Fruit fly (Drosophila melanogaster) whole organism, embryonic: ENCODE measurements around the gene Bgb.

Experiments
- Adf1 ChIP-seq: fragments of 200-800 bp; sonication (Bioruptor generic); IDR thresholded peaks from 2 replicates; pipeline ENCODE4 v1.3.6; 2022; ENCODE audit warnings: missing biosample characterization, missing genetic modification characterization
- CG12071 ChIP-seq: fragments of 200-800 bp; sonication (Bioruptor generic); optimal IDR thresholded peaks from 3 replicates; lab custom pipeline; 2018; ENCODE audit warnings: missing biosample characterization, mild to moderate bottlenecking, missing genetic modification characterization
- CG13287 ChIP-seq: fragments of 200-800 bp; sonication (Bioruptor generic); IDR thresholded peaks from 2 replicates; pipeline ENCODE4 v1.3.6; 2022; ENCODE audit warnings: missing biosample characterization, missing genetic modification characterization; ENCODE audit not compliant: partially characterized antibody
- CG13296 ChIP-seq: fragments of 200-800 bp; sonication (Bioruptor generic); optimal IDR thresholded peaks from 3 replicates; lab custom pipeline; 2018; ENCODE audit warnings: missing biosample characterization, mild to moderate bottlenecking, missing genetic modification characterization
- CG1603 ChIP-seq: fragments of 200-800 bp; sonication (Bioruptor generic); optimal IDR thresholded peaks from 2 replicates; lab custom pipeline; 2019; ENCODE audit warnings: missing biosample characterization, mild to moderate bottlenecking, missing genetic modification characterization, moderate library complexity
- CG18262 ChIP-seq: fragments of 200-800 bp; optimal IDR thresholded peaks from 3 replicates; lab custom pipeline; 2019; ENCODE audit warnings: missing biosample characterization, mild to moderate bottlenecking, missing genetic modification characterization, moderate library complexity
- CG2116 ChIP-seq: fragments of 200-800 bp; sonication (Bioruptor generic); optimal IDR thresholded peaks from 3 replicates; lab custom pipeline; 2018; ENCODE audit warnings: missing biosample characterization, mild to moderate bottlenecking, missing genetic modification characterization
- CG2678 ChIP-seq: fragments of 200-800 bp; sonication (Bioruptor generic); optimal IDR thresholded peaks from 3 replicates; lab custom pipeline; 2019; ENCODE audit warnings: missing biosample characterization, mild to moderate bottlenecking, missing genetic modification characterization, moderate library complexity
- CG4282 ChIP-seq: fragments of 200-800 bp; sonication (Bioruptor generic); optimal IDR thresholded peaks from 2 replicates; lab custom pipeline; 2016; ENCODE audit warnings: missing biosample characterization, missing genetic modification characterization
- CG43689 ChIP-seq: fragments of 200-800 bp; sonication (Bioruptor generic); IDR thresholded peaks from 2 replicates; pipeline ENCODE4 v1.3.6; 2022; ENCODE audit warnings: missing biosample characterization, missing genetic modification characterization
- CG4617 ChIP-seq: fragments of 200-800 bp; sonication (Bioruptor generic); optimal IDR thresholded peaks from 3 replicates; lab custom pipeline; 2016; ENCODE audit warnings: missing biosample characterization, missing genetic modification characterization, borderline replicate concordance
- CG5953 ChIP-seq: fragments of 200-800 bp; sonication (Bioruptor generic); IDR thresholded peaks from 2 replicates; pipeline ENCODE4 v1.3.6; 2022; ENCODE audit warnings: missing biosample characterization, missing genetic modification characterization
- CG6254 ChIP-seq: fragments of 200-800 bp; sonication (Bioruptor generic); optimal IDR thresholded peaks from 3 replicates; lab custom pipeline; 2017; ENCODE audit warnings: mild to moderate bottlenecking, missing biosample characterization, missing genetic modification reagents, missing genetic modification characterization
- CG7556 ChIP-seq: fragments of 200-800 bp; sonication (Bioruptor generic); optimal IDR thresholded peaks from 2 replicates; lab custom pipeline; 2017; ENCODE audit warnings: missing biosample characterization, mild to moderate bottlenecking, missing genetic modification characterization
- CG7963 ChIP-seq: fragments of 200-800 bp; sonication (Bioruptor generic); IDR thresholded peaks from 3 replicates; pipeline ENCODE4 v1.3.6; 2022; ENCODE audit warnings: missing biosample characterization, missing genetic modification characterization; ENCODE audit not compliant: partially characterized antibody
- CG8359 ChIP-seq: fragments of 200-800 bp; sonication (Bioruptor generic); optimal IDR thresholded peaks from 2 replicates; lab custom pipeline; 2017; ENCODE audit warnings: missing biosample characterization, mild to moderate bottlenecking, missing genetic modification characterization, borderline replicate concordance
- CG8924 ChIP-seq: fragments of 200-800 bp; optimal IDR thresholded peaks from 3 replicates; lab custom pipeline; 2019; ENCODE audit warnings: missing biosample characterization, mild to moderate bottlenecking, missing genetic modification characterization, moderate library complexity
- CkIIα-i1 ChIP-seq: fragments of 200-800 bp; sonication (Bioruptor generic); IDR thresholded peaks from 2 replicates; pipeline ENCODE4 v1.3.6; 2022; ENCODE audit warnings: missing biosample characterization, missing genetic modification characterization
- Deaf1 ChIP-seq: fragments of 200-800 bp; optimal IDR thresholded peaks from 3 replicates; lab custom pipeline; 2019; ENCODE audit warnings: missing biosample characterization, mild to moderate bottlenecking, missing genetic modification characterization, moderate library complexity
- Dref ChIP-seq: fragments of 200-800 bp; sonication (Bioruptor generic); IDR thresholded peaks from 2 replicates; pipeline ENCODE4 v1.3.6; 2022; ENCODE audit warnings: missing biosample characterization, missing genetic modification characterization
- GATAe ChIP-seq: fragments of 200-800 bp; sonication (Bioruptor generic); conservative IDR thresholded peaks from 2 replicates; pipeline ENCODE4 v1.3.6; 2022; ENCODE audit warnings: missing biosample characterization, missing genetic modification characterization
- Gsc ChIP-seq: fragments of 200-800 bp; sonication (Bioruptor generic); IDR thresholded peaks from 2 replicates; pipeline ENCODE4 v1.3.6; 2022; ENCODE audit warnings: missing biosample characterization, missing genetic modification characterization
- H2.0 ChIP-seq: fragments of 200-800 bp; sonication (Bioruptor generic); IDR thresholded peaks from 2 replicates; pipeline ENCODE4 v1.3.6; 2022; ENCODE audit warnings: missing biosample characterization, missing genetic modification characterization
- Lhr ChIP-seq: fragments of 200-800 bp; sonication (Bioruptor generic); optimal IDR thresholded peaks from 3 replicates; lab custom pipeline; 2017; ENCODE audit warnings: mild to moderate bottlenecking, missing biosample characterization, missing genetic modification reagents, missing genetic modification characterization
- Sry-β ChIP-seq: fragments of 200-800 bp; sonication (Bioruptor generic); optimal IDR thresholded peaks from 2 replicates; lab custom pipeline; 2018; ENCODE audit warnings: missing biosample characterization, mild to moderate bottlenecking, missing genetic modification characterization, moderate library complexity
- bowl ChIP-seq: fragments of 200-800 bp; sonication (Bioruptor generic); IDR thresholded peaks from 2 replicates; pipeline ENCODE4 v1.3.6; 2022; ENCODE audit warnings: missing biosample characterization, missing genetic modification characterization
- btn ChIP-seq: fragments of 200-800 bp; sonication (Bioruptor generic); optimal IDR thresholded peaks from 2 replicates; lab custom pipeline; 2016; ENCODE audit warnings: missing biosample characterization, missing genetic modification characterization
- cas ChIP-seq: fragments of 200-800 bp; sonication (Bioruptor generic); IDR thresholded peaks from 2 replicates; pipeline ENCODE4 v1.3.6; 2022; ENCODE audit warnings: missing biosample characterization, missing genetic modification characterization
- chinmo ChIP-seq: fragments of 200-800 bp; sonication (Bioruptor generic); IDR thresholded peaks from 4 replicates; pipeline ENCODE4 v1.3.6; 2022; ENCODE audit warnings: missing biosample characterization, missing genetic modification characterization; ENCODE audit not compliant: partially characterized antibody
- crp ChIP-seq, 2 experiments: fragments of 200-800 bp; sonication (Bioruptor generic); optimal IDR thresholded peaks; 2 replicates in 1 of 2; 3 replicates in 1 of 2; lab custom pipeline; 2017; ENCODE audit warnings: missing biosample characterization in 2 of 2, missing genetic modification characterization in 2 of 2, mild to moderate bottlenecking in 1 of 2, moderate library complexity in 1 of 2
- fd102C ChIP-seq: fragments of 200-800 bp; sonication (Bioruptor generic); optimal IDR thresholded peaks from 2 replicates; lab custom pipeline; 2018; ENCODE audit warnings: missing biosample characterization, mild to moderate bottlenecking, missing genetic modification characterization, moderate library complexity
- fd96Cb ChIP-seq: fragments of 200-800 bp; sonication (Bioruptor generic); optimal IDR thresholded peaks from 2 replicates; lab custom pipeline; 2018; ENCODE audit warnings: missing biosample characterization, mild to moderate bottlenecking, missing genetic modification characterization, moderate library complexity
- gce ChIP-seq: fragments of 200-800 bp; sonication (Bioruptor generic); IDR thresholded peaks from 3 replicates; pipeline ENCODE4 v1.3.6; 2022; ENCODE audit warnings: missing biosample characterization, missing genetic modification characterization
- gfzf ChIP-seq: fragments of 200-800 bp; sonication (Bioruptor generic); optimal IDR thresholded peaks from 2 replicates; lab custom pipeline; 2016; ENCODE audit warnings: missing biosample characterization, mild to moderate bottlenecking, missing genetic modification characterization, moderate library complexity
- grau ChIP-seq: fragments of 200-800 bp; optimal IDR thresholded peaks from 3 replicates; lab custom pipeline; 2019; ENCODE audit warnings: missing biosample characterization, mild to moderate bottlenecking, missing genetic modification characterization, moderate library complexity
- hbn ChIP-seq: fragments of 200-800 bp; sonication (Bioruptor generic); IDR thresholded peaks from 2 replicates; pipeline ENCODE4 v1.3.6; 2022; ENCODE audit warnings: missing biosample characterization, missing genetic modification characterization; ENCODE audit not compliant: partially characterized antibody
- kah ChIP-seq: fragments of 200-800 bp; sonication (Bioruptor generic); optimal IDR thresholded peaks from 2 replicates; lab custom pipeline; 2018; ENCODE audit warnings: missing biosample characterization, mild to moderate bottlenecking, missing genetic modification characterization
- lilli ChIP-seq: fragments of 200-800 bp; sonication (Bioruptor generic); optimal IDR thresholded peaks from 3 replicates; lab custom pipeline; 2016; ENCODE audit warnings: missing biosample characterization, missing genetic modification characterization
- nau ChIP-seq: fragments of 200-800 bp; sonication (Bioruptor generic); optimal IDR thresholded peaks from 3 replicates; lab custom pipeline; 2017; ENCODE audit warnings: missing biosample characterization, mild to moderate bottlenecking, missing genetic modification characterization, missing genetic modification reagents
- nom ChIP-seq: fragments of 200-800 bp; sonication (Bioruptor generic); optimal IDR thresholded peaks from 2 replicates; lab custom pipeline; 2017; ENCODE audit warnings: missing biosample characterization, missing genetic modification characterization, mild to moderate bottlenecking, moderate library complexity, missing genetic modification reagents
- pb ChIP-seq: fragments of 200-800 bp; sonication (Bioruptor generic); optimal IDR thresholded peaks from 3 replicates; lab custom pipeline; 2016; ENCODE audit warnings: missing biosample characterization, missing genetic modification characterization
- psq ChIP-seq: fragments of 200-800 bp; sonication (Bioruptor generic); optimal IDR thresholded peaks from 2 replicates; lab custom pipeline; 2017; ENCODE audit warnings: missing biosample characterization, missing genetic modification characterization
- slp2 ChIP-seq: fragments of 200-800 bp; sonication (Bioruptor generic); optimal IDR thresholded peaks from 2 replicates; lab custom pipeline; 2016; ENCODE audit warnings: missing biosample characterization, missing genetic modification characterization
- ttk ChIP-seq: fragments of 200-800 bp; sonication (Bioruptor generic); IDR thresholded peaks from 2 replicates; pipeline ENCODE4 v2.1.2; 2022; ENCODE audit warnings: missing biosample characterization, missing genetic modification characterization
- tup ChIP-seq: fragments of 200-800 bp; sonication (Bioruptor generic); optimal IDR thresholded peaks from 2 replicates; lab custom pipeline; 2016; ENCODE audit warnings: missing biosample characterization, mild to moderate bottlenecking, missing genetic modification characterization, moderate library complexity
- z ChIP-seq: fragments of 200-800 bp; sonication (Bioruptor generic); IDR thresholded peaks from 3 replicates; pipeline ENCODE4 v1.3.6; 2022; ENCODE audit warnings: missing biosample characterization, missing genetic modification characterization
- zen2 ChIP-seq: fragments of 200-800 bp; sonication (Bioruptor generic); IDR thresholded peaks from 3 replicates; pipeline ENCODE4 v1.3.6; 2022; ENCODE audit warnings: missing biosample characterization, missing genetic modification characterization; ENCODE audit not compliant: partially characterized antibody
- zf30C ChIP-seq: fragments of 200-800 bp; sonication (Bioruptor generic); optimal IDR thresholded peaks from 3 replicates; lab custom pipeline; 2018; ENCODE audit warnings: missing biosample characterization, mild to moderate bottlenecking, missing genetic modification characterization

The Bgb gene

DNA sequence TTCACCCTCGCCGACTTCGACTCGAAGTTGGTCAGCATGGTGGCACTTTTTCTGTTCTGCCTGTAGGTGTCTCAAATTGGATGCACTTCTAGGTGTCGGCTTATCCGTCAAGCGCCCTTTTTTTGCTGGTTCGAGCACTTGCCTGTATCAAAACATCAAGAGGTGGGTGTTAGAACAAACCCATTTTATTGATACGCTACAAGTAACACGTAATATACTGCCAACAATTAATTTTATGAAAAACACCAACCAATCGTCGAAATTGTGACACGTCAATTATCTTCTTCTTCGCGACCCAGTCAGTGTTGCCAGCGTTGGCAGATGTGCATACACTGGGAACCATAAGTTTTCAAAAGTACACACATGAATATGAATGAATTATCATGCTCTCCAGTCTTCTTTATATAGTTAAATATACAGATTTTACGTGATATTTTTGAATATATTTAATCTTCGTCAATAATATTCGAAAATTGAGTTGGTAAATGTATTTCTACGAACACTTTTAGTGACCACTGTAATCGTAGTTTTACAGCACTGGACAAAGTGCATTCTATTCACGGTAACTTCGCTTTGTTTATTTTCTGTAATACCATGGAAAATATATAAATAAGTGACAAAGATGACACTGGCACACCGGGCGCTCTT is 5.5 kb downstream of the Bgb start, which contains the start of the genes alphaCOP and CG13919 (continued):
- TF ChIP-seq CG7963 (GFP tag; lab: Robert Waterston, UW) (no peak), Sry-β (GFP tag; lab: Kevin White, UChicago) (peak; percentile 60), CG2116 (peak; percentile 86), CG8924 (tag; lab: Kevin White, UChicago) (peak; percentile 97), CkIIα-i1 (GFP tag; lab: Robert Waterston, UW) (peak; percentile 78), CG6254 (GFP tag; lab: Kevin White, UChicago) (peak; percentile 88), nau (GFP tag; lab: Kevin White, UChicago) (no peak), grau (tag; lab: Kevin White, UChicago) (peak; percentile 96), CG2678 (tag; lab: Kevin White, UChicago) (peak; percentile 97), lilli (GFP tag; lab: Kevin White, UChicago) (peak; percentile 98), CG13296 (GFP tag; lab: Kevin White, UChicago) (peak; percentile 93), Dref (GFP tag; lab: Robert Waterston, UW) (peak; percentile 40; the same call in 1 of the 2 replicates), Gsc (peak; percentile 87), Lhr (GFP tag; lab: Kevin White, UChicago) (peak; percentile 88), hbn (GFP tag; lab: Robert Waterston, UW) (0 out of 2 replicates have a peak, but pooled peaks have one; percentile 18), bowl (GFP tag; lab: Robert Waterston, UW) (peak; percentile 94), cas (GFP tag; lab: Robert Waterston, UW) (peak; percentile 93), zen2 (no peak), psq (GFP tag; lab: Kevin White, UChicago) (peak; percentile 90), CG18262 (peak; percentile 95), CG12071 (GFP tag; lab: Kevin White, UChicago) (peak; percentile 81), crp (GFP tag; optimal IDR thresholded peaks at IDR 0.05; lab: Kevin White, UChicago) (peak in 1 of 2 experiments; percentile 77), CG8359 (GFP tag; lab: Kevin White, UChicago) (peak; percentile 79), kah (peak; percentile 83), GATAe (GFP tag; lab: Robert Waterston, UW) (peak; percentile 94), ttk (GFP tag; lab: Robert Waterston, UW) (peak; percentile 96), Deaf1 (tag; lab: Kevin White, UChicago) (peak; percentile 77), zf30C (GFP tag; lab: Kevin White, UChicago) (no peak), z (GFP tag; lab: Robert Waterston, UW) (no peak), CG43689 (GFP tag; lab: Robert Waterston, UW) (peak; percentile 95), fd102C (GFP tag; lab: Kevin White, UChicago) (peak; percentile 80), CG7556 (GFP tag; lab: Kevin White, UChicago) (peak; percentile 94), CG5953 (GFP tag; lab: Robert Waterston, UW) (peak; percentile 97), CG13287 (GFP tag; lab: Robert Waterston, UW) (peak; percentile 54; the same call in 1 of the 2 replicates), nom (GFP tag; lab: Kevin White, UChicago) (peak; percentile 92), Adf1 (GFP tag; lab: Robert Waterston, UW) (peak; percentile 85), gce (GFP tag; lab: Robert Waterston, UW) (peak; percentile 95), gfzf (peak; percentile 24), chinmo (GFP tag; lab: Robert Waterston, UW) (no peak), H2.0 (GFP tag; lab: Robert Waterston, UW) (peak; percentile 98), CG1603 (tag; lab: Kevin White, UChicago) (peak; percentile 86), slp2 (GFP tag; lab: Kevin White, UChicago) (peak; percentile 87), btn (GFP tag; lab: Kevin White, UChicago) (peak; percentile 56), fd96Cb (peak; percentile 91), tup (GFP tag; lab: Kevin White, UChicago) (peak; percentile 88), CG4282 (GFP tag; lab: Kevin White, UChicago) (peak; percentile 56), pb (peak; percentile 77), CG4617 (GFP tag; lab: Kevin White, UChicago) (peak; percentile 98)
